Fruit fly (Drosophila melanogaster): ENCODE data around the gene CG10947.

dm6 chr2L:20428382-20428755 lies 13.8 kb upstream of the CG10947 start:
- TF ChIP-seq CG14655 (GFP tag; optimal IDR thresholded peaks at IDR 0.05), result no peak
- no peak for TF ChIP-seq rn (GFP tag; IDR thresholded peaks at IDR 0.05)
- no peak for TF ChIP-seq CG17806 (tag; optimal IDR thresholded peaks at IDR 0.05)
- TF ChIP-seq EcR (GFP tag; optimal IDR thresholded peaks at IDR 0.05), result no peak
